Worm (Caenorhabditis elegans) whole organism, L4 larva: Measurements from ENCODE around the gene plc-4.

Experiments used
- F26F4.8 ChIP-seq: fragments of 200-800 bp; sonication (Bioruptor generic); conservative IDR thresholded peaks from 2 replicates; pipeline ENCODE4 v1.3.6; 2022; ENCODE audit warnings: missing genetic modification characterization, missing compliant biosample characterization
- unc-62 ChIP-seq, 3 experiments: fragments of 150-350 bp in 1 of 3; sonication (generic microtip); optimal IDR thresholded peaks in 2 of 3; peaks in 1 of 3; 1 replicate in 1 of 3; 2 replicates in 2 of 3; lab custom pipeline; 2014 to 2017; ENCODE audit warnings: missing biosample characterization in 3 of 3, missing genetic modification characterization in 3 of 3, missing genetic modification reagents in 3 of 3, missing genotype in 1 of 3

ce11 chrIV:7547843-7548578 is 35.5 kb upstream of the plc-4 start, which contains the start of the genes cdd-2 and oef-1:
- TF ChIP-seq F26F4.8 (GFP tag; lab: Robert Waterston, UW) (no peak), unc-62 (GFP tag; optimal IDR thresholded peaks at IDR 0.05 in 1 of 2; lab: Kevin White, UChicago) (no peak), unc-62 (tag; optimal IDR thresholded peaks at IDR 0.05; lab: Kevin White, UChicago) (no peak)
